Fruit fly (Drosophila melanogaster) Kc167 (cell line): Measurements from ENCODE around the gene sd.

Experiments used
- Myc ChIP-seq: fragments of >200 bp; optimal IDR thresholded peaks from 2 replicates; lab custom pipeline; 2017; ENCODE audit warnings: missing external identifiers
- Sin3A ChIP-seq: fragments of >200 bp; optimal IDR thresholded peaks from 2 replicates; lab custom pipeline; 2018; ENCODE audit warnings: missing external identifiers
- h ChIP-seq: fragments of >200 bp; optimal IDR thresholded peaks from 3 replicates; lab custom pipeline; 2018; ENCODE audit warnings: missing external identifiers
- insv ChIP-seq: fragments of >200 bp; optimal IDR thresholded peaks from 3 replicates; lab custom pipeline; 2018; ENCODE audit warnings: missing external identifiers
- psq ChIP-seq: fragments of >200 bp; optimal IDR thresholded peaks from 2 replicates; lab custom pipeline; 2017; ENCODE audit warnings: missing external identifiers
- ttk ChIP-seq: sonication (Bioruptor generic); optimal IDR thresholded peaks from 2 replicates; lab custom pipeline; 2017; ENCODE audit warnings: missing external identifiers

sd gene

dm6 chrX:15811666-15812614 lies 7.8 kb downstream of the sd start:
- TF ChIP-seq ttk (lab: Kevin White, UChicago) (no peak), insv (lab: Kevin White, UChicago) (no peak), psq (lab: Kevin White, UChicago) (no peak), h (no peak)

dm6 chrX:15812615-15812995 lies 8.4 kb downstream of the sd start:
- TF ChIP-seq h (no peak), psq (lab: Kevin White, UChicago) (no peak), Sin3A (lab: Kevin White, UChicago) (no peak), insv (lab: Kevin White, UChicago) (no peak), Myc (lab: Kevin White, UChicago) (no peak), ttk (lab: Kevin White, UChicago) (no peak)

dm6 chrX:15813224-15813623 lies 9.1 kb downstream of the sd start:
- TF ChIP-seq Sin3A (lab: Kevin White, UChicago) (no peak), h (no peak), insv (lab: Kevin White, UChicago) (no peak), psq (lab: Kevin White, UChicago) (no peak), ttk (lab: Kevin White, UChicago) (no peak), Myc (lab: Kevin White, UChicago) (no peak)

DNA sequence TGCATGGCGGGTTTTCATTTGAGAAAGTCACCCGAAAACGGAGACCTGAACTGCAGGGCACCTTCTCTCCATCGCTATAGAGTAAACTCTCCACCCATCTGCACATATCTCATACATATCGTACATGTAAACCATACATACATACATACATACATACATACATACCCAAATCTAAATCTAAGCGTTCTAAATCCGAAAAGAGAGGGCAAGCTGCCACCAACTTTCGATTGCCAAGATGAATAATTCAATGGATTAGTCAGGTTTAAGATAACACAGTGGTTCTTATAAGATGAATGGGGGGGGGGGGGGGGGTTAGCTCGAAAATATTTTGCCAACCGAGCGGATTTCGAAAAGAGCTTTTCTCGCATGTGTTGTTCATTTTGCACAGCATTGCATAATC lies 10.3 kb downstream of the sd start:
- TF ChIP-seq ttk (lab: Kevin White, UChicago): no peak
- TF ChIP-seq Myc (lab: Kevin White, UChicago): no peak
- TF ChIP-seq insv (lab: Kevin White, UChicago): no peak
- no peak for TF ChIP-seq h
- TF ChIP-seq Sin3A (lab: Kevin White, UChicago): no peak
- no peak for TF ChIP-seq psq (lab: Kevin White, UChicago)

dm6 chrX:15816127-15816526 lies 12.0 kb downstream of the sd start:
- TF ChIP-seq insv (lab: Kevin White, UChicago) (no peak), ttk (lab: Kevin White, UChicago) (no peak), h (no peak), Myc (lab: Kevin White, UChicago) (no peak), Sin3A (lab: Kevin White, UChicago) (no peak), psq (lab: Kevin White, UChicago) (no peak)

- TF ChIP-seq Sin3A (lab: Kevin White, UChicago) (no peak), Myc (lab: Kevin White, UChicago) (no peak), ttk (lab: Kevin White, UChicago) (no peak)
Observed at dm6 chrX:15816905-15817304, 12.7 kb downstream of the sd start.

dm6 chrX:15817823-15818222 lies 13.7 kb downstream of the sd start:
- TF ChIP-seq Myc (lab: Kevin White, UChicago) (no peak), ttk (lab: Kevin White, UChicago) (no peak), h (no peak), Sin3A (lab: Kevin White, UChicago) (no peak), psq (lab: Kevin White, UChicago) (no peak), insv (lab: Kevin White, UChicago) (no peak)

DNA sequence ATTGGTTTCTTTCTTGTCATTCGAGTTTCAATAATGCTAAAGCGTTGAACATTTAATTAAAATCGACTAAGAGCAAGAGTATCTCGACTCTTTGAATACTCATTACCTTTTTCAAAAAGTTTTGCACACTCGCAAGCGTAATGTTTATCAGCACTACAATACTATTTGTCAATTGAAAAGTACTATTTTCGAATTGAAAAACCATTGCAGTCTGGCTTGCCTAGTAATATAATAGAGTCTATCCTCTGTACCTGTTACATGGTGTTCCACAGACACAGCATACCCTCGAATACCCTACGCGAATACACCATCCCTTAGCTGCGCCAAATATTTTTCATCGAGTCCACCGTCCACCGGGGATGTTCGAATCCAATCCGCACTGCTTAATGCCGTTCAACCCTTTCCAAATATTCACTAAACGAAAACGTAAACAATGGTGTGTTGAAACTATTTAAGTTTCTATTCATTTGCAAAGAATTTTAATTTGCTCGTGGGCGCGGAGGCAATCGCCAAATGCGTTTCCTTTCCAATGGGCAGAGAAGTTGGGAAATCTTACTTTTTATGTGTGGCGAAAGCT lies 14.5 kb downstream of the sd start:
- TF ChIP-seq insv (lab: Kevin White, UChicago): no peak
- TF ChIP-seq ttk (lab: Kevin White, UChicago): no peak
- TF ChIP-seq Sin3A (lab: Kevin White, UChicago): no peak
- TF ChIP-seq psq (lab: Kevin White, UChicago): no peak
- no peak for TF ChIP-seq h
- no peak for TF ChIP-seq Myc (lab: Kevin White, UChicago)

dm6 chrX:15822363-15822762 lies 18.2 kb downstream of the sd start:
- TF ChIP-seq psq (lab: Kevin White, UChicago) (no peak), Myc (lab: Kevin White, UChicago) (no peak), h (no peak), ttk (lab: Kevin White, UChicago) (no peak), Sin3A (lab: Kevin White, UChicago) (no peak), insv (lab: Kevin White, UChicago) (no peak)

DNA sequence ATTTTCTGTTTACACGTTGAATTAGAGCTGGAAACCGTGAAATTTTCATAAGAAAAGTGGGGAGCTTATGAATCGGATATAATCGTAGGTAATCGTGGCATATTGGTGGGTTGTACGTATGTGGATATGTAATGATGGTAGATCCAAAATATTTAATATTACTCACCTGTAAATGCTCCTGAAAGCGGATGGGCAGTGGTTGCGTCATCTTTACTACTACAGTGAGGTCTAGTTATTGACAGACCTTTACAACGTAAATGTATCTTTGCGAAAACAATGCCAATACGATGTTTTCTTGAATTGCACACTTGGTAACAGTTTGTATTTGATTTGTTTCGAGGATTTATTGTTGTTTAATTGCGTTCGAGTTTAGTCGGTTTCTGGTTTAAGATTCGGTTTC lies 29.8 kb downstream of the sd start:
- TF ChIP-seq Sin3A (lab: Kevin White, UChicago): no peak

- no peak for TF ChIP-seq Myc (lab: Kevin White, UChicago)
- TF ChIP-seq ttk (lab: Kevin White, UChicago): no peak
- TF ChIP-seq h: no peak
- no peak for TF ChIP-seq psq (lab: Kevin White, UChicago)
- TF ChIP-seq insv (lab: Kevin White, UChicago): no peak
- TF ChIP-seq Sin3A (lab: Kevin White, UChicago): no peak
Observed at dm6 chrX:15834594-15835236, 30.5 kb downstream of the sd start.

DNA sequence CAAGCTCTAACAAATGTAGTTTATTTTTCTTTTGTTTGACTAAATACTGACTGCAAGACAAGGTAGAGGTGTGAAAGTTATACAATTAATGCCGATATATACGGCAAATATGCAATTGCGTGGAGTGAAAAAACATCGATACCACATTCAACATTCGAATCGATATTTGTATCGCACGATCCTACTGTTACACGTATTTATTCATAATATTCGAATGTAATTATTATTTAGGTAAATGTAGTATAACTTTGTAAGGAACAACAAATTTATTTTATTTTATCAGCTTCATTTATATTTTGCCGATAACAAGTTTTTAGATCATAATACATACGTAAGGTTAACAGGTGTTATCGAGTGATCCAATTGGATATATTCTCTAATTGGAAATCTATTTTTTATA lies 31.2 kb downstream of the sd start, which contains the start of gene Chc:
TSS of gene Chc (minus strand) at position 98 of the 400 bp plus-strand sequence.
- no peak for TF ChIP-seq h
- TF ChIP-seq insv (lab: Kevin White, UChicago): no peak
- no peak for TF ChIP-seq psq (lab: Kevin White, UChicago)
- TF ChIP-seq ttk (lab: Kevin White, UChicago): no peak
- TF ChIP-seq Sin3A (lab: Kevin White, UChicago): no peak
- no peak for TF ChIP-seq Myc (lab: Kevin White, UChicago)
